Worm (Caenorhabditis elegans): Measurements from ENCODE around the gene ZK1128.1.
A peak's percentile ranks its signal among the peaks of the same experiment; 100 is the strongest.

The ZK1128.1 gene

DNA sequence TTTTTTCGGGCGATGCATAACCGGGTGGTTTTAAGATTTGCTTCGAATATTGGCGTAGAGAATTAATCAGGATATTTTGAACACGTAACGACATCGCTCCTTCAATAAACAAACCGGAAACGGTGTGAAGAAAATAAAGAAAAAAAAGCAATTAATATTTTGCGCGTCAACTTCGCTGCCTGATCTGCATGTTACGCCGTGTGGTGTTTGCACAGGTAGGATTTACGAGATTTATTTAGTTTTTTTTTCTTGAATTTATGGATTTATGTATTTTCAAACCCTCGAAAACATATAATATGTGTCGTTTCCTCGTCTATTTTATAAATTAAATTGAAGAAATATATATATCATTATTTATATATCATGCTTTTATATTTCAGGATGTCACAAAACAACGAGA is at the start of gene ZK1128.1, which contains the start of gene mett-10:
TSS of gene ZK1128.1 (minus strand) at position 99 of the 400 bp plus-strand sequence.
TSS of gene mett-10 (plus strand) at position 375 of the 400 bp plus-strand sequence.
- TF ChIP-seq ceh-36 (tag; optimal IDR thresholded peaks at IDR 0.05) (no peak), sea-1 (GFP tag; conservative IDR thresholded peaks at IDR 0.05) (no peak), pes-1 (GFP tag; IDR thresholded peaks at IDR 0.05) (no peak), ets-7 (tag; optimal IDR thresholded peaks at IDR 0.05) (no peak), tbx-11 (GFP tag; IDR thresholded peaks at IDR 0.05) (no peak), tbx-37 (GFP tag; conservative IDR thresholded peaks at IDR 0.05) (no peak), tra-4 (tag; optimal IDR thresholded peaks at IDR 0.05) (no peak), flt-1 (GFP tag; IDR thresholded peaks at IDR 0.05) (no peak), B0310.2 (tag; optimal IDR thresholded peaks at IDR 0.05) (no peak), F13C5.2 (tag; optimal IDR thresholded peaks at IDR 0.05) (no peak), hnd-1 (tag; optimal IDR thresholded peaks at IDR 0.05) (no peak), hmg-4 (GFP tag; optimal IDR thresholded peaks at IDR 0.05) (no peak), aly-1 (tag; optimal IDR thresholded peaks at IDR 0.05) (no peak), scrt-1 (GFP tag; IDR thresholded peaks at IDR 0.05) (no peak), ama-1 (optimal IDR thresholded peaks at IDR 0.05) (no peak), hmbx-1 (tag; optimal IDR thresholded peaks at IDR 0.05) (no peak), ceh-13 (GFP tag; optimal IDR thresholded peaks at IDR 0.05) (no peak)

DNA sequence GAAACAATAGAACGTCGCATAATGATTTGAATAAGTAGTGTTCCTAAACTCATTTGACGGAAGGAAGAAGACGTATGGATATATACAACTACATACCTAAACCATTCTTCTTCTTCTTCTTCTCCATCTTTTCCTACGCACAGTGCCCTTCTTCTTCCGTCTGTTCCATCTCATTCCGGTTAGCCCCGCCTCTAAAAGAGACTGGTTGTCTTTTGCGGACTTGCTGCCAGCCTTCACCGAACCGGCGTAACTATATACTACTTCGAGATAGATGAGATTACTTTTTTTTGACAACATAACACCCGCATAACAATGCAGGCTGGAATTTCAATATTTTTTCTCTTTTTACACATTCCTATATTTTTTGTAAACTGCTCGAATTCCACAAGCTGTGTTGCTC is 45.8 kb upstream of the ZK1128.1 start, which contains the start of the genes K08E5.5 and mua-3:
TSS of gene K08E5.5 (minus strand) at position 101 of the 400 bp plus-strand sequence.
TSS of gene mua-3 (plus strand) at position 313 of the 400 bp plus-strand sequence.
- TF ChIP-seq sea-1 (GFP tag; conservative IDR thresholded peaks at IDR 0.05): no peak
- no peak for TF ChIP-seq tra-4 (tag; optimal IDR thresholded peaks at IDR 0.05)
- TF ChIP-seq B0310.2 (tag; optimal IDR thresholded peaks at IDR 0.05): no peak

- no peak for TF ChIP-seq aly-1 (tag; optimal IDR thresholded peaks at IDR 0.05)
- no peak for TF ChIP-seq B0310.2 (tag; optimal IDR thresholded peaks at IDR 0.05)
Measured at ce11 chrIII:10156269-10156668, 41.7 kb upstream of the ZK1128.1 start.

DNA sequence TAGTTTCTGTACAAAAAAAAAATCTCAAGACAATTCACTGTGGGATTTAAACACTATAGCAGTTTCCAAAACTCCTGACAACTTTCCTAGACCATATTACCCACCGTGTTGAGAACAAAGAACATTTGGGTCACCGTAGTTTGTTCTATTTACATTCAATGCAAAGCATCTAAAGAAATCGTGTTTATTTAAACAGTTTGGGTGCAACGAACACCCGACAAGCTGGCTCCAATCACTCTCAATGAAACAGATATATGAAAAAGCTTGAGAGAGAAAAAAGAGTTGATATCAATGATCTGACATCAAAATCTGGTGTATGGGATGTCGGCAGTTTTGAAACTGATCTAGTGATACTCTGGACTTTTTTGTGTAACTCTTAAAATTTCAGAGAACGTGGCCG is 40.4 kb upstream of the ZK1128.1 start:
- TF ChIP-seq scrt-1 (GFP tag; IDR thresholded peaks at IDR 0.05) (no peak), F13C5.2 (tag; optimal IDR thresholded peaks at IDR 0.05) (no peak)

ce11 chrIII:10153003-10153402 is 38.4 kb upstream of the ZK1128.1 start:
- TF ChIP-seq ama-1 (optimal IDR thresholded peaks at IDR 0.05) (no peak), pes-1 (GFP tag; IDR thresholded peaks at IDR 0.05) (no peak), scrt-1 (GFP tag; IDR thresholded peaks at IDR 0.05) (no peak), hmg-4 (GFP tag; optimal IDR thresholded peaks at IDR 0.05) (no peak), hmbx-1 (tag; optimal IDR thresholded peaks at IDR 0.05) (no peak), tbx-11 (GFP tag; IDR thresholded peaks at IDR 0.05) (no peak), sea-1 (GFP tag; conservative IDR thresholded peaks at IDR 0.05) (no peak), F13C5.2 (tag; optimal IDR thresholded peaks at IDR 0.05) (no peak), tra-4 (tag; optimal IDR thresholded peaks at IDR 0.05) (no peak), ets-7 (tag; optimal IDR thresholded peaks at IDR 0.05) (no peak), tbx-37 (GFP tag; conservative IDR thresholded peaks at IDR 0.05) (no peak), ceh-36 (tag; optimal IDR thresholded peaks at IDR 0.05) (no peak), hnd-1 (tag; optimal IDR thresholded peaks at IDR 0.05) (no peak)

DNA sequence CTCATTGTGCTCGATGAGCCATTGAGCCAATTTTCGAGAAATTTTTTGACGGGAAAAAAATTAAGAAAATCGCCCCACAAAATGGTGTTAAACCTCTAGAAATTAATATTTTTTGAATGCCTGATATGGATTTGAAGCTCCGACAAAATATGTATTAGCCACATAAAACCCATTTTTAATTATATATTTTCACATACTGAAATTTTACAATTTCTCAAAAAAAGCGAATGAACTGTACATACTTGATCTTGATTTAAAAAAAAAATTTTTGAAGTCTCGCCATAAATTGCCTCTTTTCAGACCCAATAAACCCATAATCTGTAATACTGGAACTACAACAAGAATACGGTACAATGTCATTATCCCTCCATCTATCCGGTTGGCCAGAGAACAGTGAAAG is 37.9 kb upstream of the ZK1128.1 start, which contains the start of gene nac-3:
TSS of gene nac-3 (plus strand) at position 301 of the 400 bp plus-strand sequence.
- TF ChIP-seq ets-7 (tag; optimal IDR thresholded peaks at IDR 0.05) (no peak), hnd-1 (tag; optimal IDR thresholded peaks at IDR 0.05) (no peak), ceh-36 (tag; optimal IDR thresholded peaks at IDR 0.05) (no peak), hmbx-1 (tag; optimal IDR thresholded peaks at IDR 0.05) (no peak), B0310.2 (tag; optimal IDR thresholded peaks at IDR 0.05) (no peak), flt-1 (GFP tag; IDR thresholded peaks at IDR 0.05) (no peak), scrt-1 (GFP tag; IDR thresholded peaks at IDR 0.05) (no peak), tbx-37 (GFP tag; conservative IDR thresholded peaks at IDR 0.05) (no peak), ama-1 (optimal IDR thresholded peaks at IDR 0.05) (no peak), tbx-11 (GFP tag; IDR thresholded peaks at IDR 0.05) (no peak), ceh-13 (GFP tag; optimal IDR thresholded peaks at IDR 0.05) (no peak), hmg-4 (GFP tag; optimal IDR thresholded peaks at IDR 0.05) (no peak), pes-1 (GFP tag; IDR thresholded peaks at IDR 0.05) (no peak), sea-1 (GFP tag; conservative IDR thresholded peaks at IDR 0.05) (no peak)

- TF ChIP-seq flt-1 (GFP tag; IDR thresholded peaks at IDR 0.05): no peak
- 0 out of 2 replicates have a peak, but pooled peaks have one; percentile 33 for TF ChIP-seq scrt-1 (GFP tag; IDR thresholded peaks at IDR 0.05)
Measured at ce11 chrIII:10151719-10152118, 37.2 kb upstream of the ZK1128.1 start.

DNA sequence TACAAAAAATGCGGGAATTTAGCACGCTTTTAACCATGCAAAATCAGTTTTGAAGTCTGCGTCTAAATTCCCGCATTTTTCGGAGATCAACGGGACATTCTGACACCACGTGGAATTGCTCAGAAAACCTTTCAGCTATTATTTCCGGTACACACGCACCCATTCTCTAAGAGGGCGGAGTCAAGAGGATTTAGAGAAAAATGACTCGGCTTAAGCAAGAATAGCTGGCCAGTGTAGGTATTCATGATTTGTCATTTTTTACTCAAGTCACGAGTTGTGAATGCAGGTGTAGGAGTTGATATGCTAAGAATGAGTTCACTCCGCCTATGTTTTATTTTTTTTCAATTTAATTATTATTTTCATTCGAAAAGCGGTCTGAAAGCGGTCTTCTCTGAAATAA is 36.1 kb upstream of the ZK1128.1 start:
- TF ChIP-seq ets-7 (tag; optimal IDR thresholded peaks at IDR 0.05): no peak
- no peak for TF ChIP-seq scrt-1 (GFP tag; IDR thresholded peaks at IDR 0.05)
- no peak for TF ChIP-seq tra-4 (tag; optimal IDR thresholded peaks at IDR 0.05)
- TF ChIP-seq B0310.2 (tag; optimal IDR thresholded peaks at IDR 0.05): no peak
- no peak for TF ChIP-seq ceh-13 (GFP tag; optimal IDR thresholded peaks at IDR 0.05)
- TF ChIP-seq F13C5.2 (tag; optimal IDR thresholded peaks at IDR 0.05): no peak
- TF ChIP-seq tbx-11 (GFP tag; IDR thresholded peaks at IDR 0.05): no peak

- no peak for TF ChIP-seq sea-1 (GFP tag; conservative IDR thresholded peaks at IDR 0.05)
- no peak for TF ChIP-seq tbx-11 (GFP tag; IDR thresholded peaks at IDR 0.05)
- TF ChIP-seq ama-1 (optimal IDR thresholded peaks at IDR 0.05): no peak
- TF ChIP-seq ceh-13 (GFP tag; optimal IDR thresholded peaks at IDR 0.05): no peak
Measured at ce11 chrIII:10149910-10150309, 35.4 kb upstream of the ZK1128.1 start.

Measured in whole organism, early embryonic.